Worm (Caenorhabditis elegans): ENCODE data around the gene lido-12.
A peak's percentile ranks its signal among the peaks of the same experiment; 100 is the strongest.

The lido-12 gene

DNA sequence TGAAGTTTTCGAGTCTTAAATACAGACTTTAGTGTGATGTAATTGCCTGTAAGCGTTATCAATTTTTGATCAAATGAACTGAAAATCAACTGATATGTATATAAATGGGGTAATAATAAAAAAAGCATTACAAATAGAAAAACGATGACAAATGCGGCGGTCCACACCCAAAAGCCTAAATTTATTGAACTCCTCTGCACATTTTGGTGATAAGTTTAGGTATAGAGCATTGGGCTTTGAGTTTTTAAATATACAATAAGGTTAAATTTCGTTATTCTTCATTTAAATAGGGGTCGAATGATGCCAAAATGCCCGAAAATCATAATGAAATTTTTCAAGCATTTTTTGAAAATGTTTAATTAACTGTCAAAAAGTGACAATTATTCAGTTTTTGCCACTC lies 14.2 kb downstream of the lido-12 start, which contains the start of gene clec-3:
clec-3 (minus strand) TSS at position 101 of the 400 bp plus-strand sequence.
- no peak for TF ChIP-seq R02D3.7 (tag; optimal IDR thresholded peaks at IDR 0.05)
- no peak for TF ChIP-seq mdl-1 (tag; optimal IDR thresholded peaks at IDR 0.05)
- no peak for TF ChIP-seq ztf-7 (tag; optimal IDR thresholded peaks at IDR 0.05)
- no peak for TF ChIP-seq Y105C5A.15 (GFP tag; IDR thresholded peaks at IDR 0.05)
- TF ChIP-seq nhr-25 (tag; optimal IDR thresholded peaks at IDR 0.05; ENCODE audit: borderline replicate concordance, insufficient read depth), result no peak
- TF ChIP-seq dpl-1 (GFP tag; optimal IDR thresholded peaks at IDR 0.05), result no peak
- no peak for TF ChIP-seq dmd-8 (GFP tag; IDR thresholded peaks at IDR 0.05)
- TF ChIP-seq Y5F2A.4 (GFP tag; optimal IDR thresholded peaks at IDR 0.05), result no peak
- no peak for TF ChIP-seq Y75B8A.6 (GFP tag; IDR thresholded peaks at IDR 0.05)
- TF ChIP-seq F37D6.2 (tag; optimal IDR thresholded peaks at IDR 0.05), result no peak
- TF ChIP-seq ceh-82 (tag; optimal IDR thresholded peaks at IDR 0.05), result no peak
- no peak for TF ChIP-seq cey-2 (tag; optimal IDR thresholded peaks at IDR 0.05; ENCODE audit: borderline replicate concordance, insufficient read depth)
- TF ChIP-seq pqm-1 (tag; optimal IDR thresholded peaks at IDR 0.05), result no peak
- no peak for TF ChIP-seq ZK337.2 (GFP tag; IDR thresholded peaks at IDR 0.05)
- no peak for TF ChIP-seq mdt-29 (GFP tag; IDR thresholded peaks at IDR 0.05)
- no peak for TF ChIP-seq T20F7.1 (GFP tag; optimal IDR thresholded peaks at IDR 0.05)
- TF ChIP-seq dve-1 (tag; optimal IDR thresholded peaks at IDR 0.05; ENCODE audit: insufficient read depth), result no peak
- no peak for TF ChIP-seq zag-1 (tag; optimal IDR thresholded peaks at IDR 0.05)

DNA sequence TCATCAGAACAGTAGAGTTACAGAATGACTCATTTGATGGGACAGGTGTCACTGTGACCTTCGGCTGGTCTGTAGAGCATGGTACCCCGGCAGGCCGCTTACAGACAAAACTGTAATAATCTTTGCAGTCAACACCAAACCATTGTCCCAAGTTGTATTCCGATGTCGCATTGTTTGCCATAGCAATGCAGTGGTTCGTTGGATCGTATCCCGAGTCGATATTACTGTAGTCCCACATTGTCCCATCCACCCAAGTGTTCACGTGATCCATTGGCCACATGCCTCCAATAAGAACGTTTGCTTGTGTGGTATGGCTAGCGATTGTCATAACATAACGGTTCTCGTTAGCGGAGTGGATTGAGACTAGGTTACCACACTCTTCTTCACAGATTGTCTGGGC lies 15.3 kb downstream of the lido-12 start:
- TF ChIP-seq zfp-3 (GFP tag; conservative IDR thresholded peaks at IDR 0.05) (no peak), dmd-9 (GFP tag; IDR thresholded peaks at IDR 0.05) (no peak), F37D6.2 (tag; optimal IDR thresholded peaks at IDR 0.05) (no peak), spr-3 (GFP tag; optimal IDR thresholded peaks at IDR 0.05) (no peak), zip-11 (GFP tag; IDR thresholded peaks at IDR 0.05) (no peak), unc-62 (GFP tag; optimal IDR thresholded peaks at IDR 0.05 in 1 of 2) (peak in 1 of 2 experiments; percentile 91), unc-62 (tag; optimal IDR thresholded peaks at IDR 0.05) (no peak), madf-5 (GFP tag; IDR thresholded peaks at IDR 0.05) (no peak)

DNA sequence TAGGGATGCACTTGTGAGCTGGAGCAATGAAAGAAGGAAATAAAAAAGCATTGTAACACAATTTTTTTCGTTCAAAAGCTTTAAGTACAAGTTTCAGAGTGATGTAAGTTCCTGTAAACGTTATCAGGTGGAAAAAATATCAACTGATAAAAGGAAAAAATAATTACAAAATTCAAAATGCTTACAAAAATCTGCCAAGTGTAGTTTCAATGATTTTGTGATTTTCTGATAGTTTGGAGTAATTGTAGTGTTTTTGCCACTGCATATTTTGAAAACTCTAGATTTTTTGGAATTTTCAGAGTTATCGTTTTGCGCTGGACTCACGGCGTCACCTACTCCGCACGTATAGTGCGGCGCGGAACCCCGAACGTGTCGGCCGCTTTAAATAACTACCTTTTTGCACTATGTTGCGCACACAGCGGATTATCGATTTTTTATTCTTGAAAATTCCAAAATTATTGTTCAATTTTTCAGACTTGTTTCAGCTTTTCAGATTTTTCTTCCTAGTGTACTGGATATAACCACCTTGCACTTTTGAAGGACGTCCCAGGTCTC lies 17.9 kb downstream of the lido-12 start, which contains the start of gene clec-2:
clec-2 (minus strand) TSS at position 51 of the 555 bp plus-strand sequence.
- TF ChIP-seq fos-1 (tag; optimal IDR thresholded peaks at IDR 0.05) (no peak), aha-1 (tag) (peak; percentile 7), spr-1 (tag; optimal IDR thresholded peaks at IDR 0.05) (no peak), dmd-6 (GFP tag; IDR thresholded peaks at IDR 0.05) (no peak), mdt-29 (GFP tag; IDR thresholded peaks at IDR 0.05) (no peak)

- TF ChIP-seq saeg-2 (GFP tag; IDR thresholded peaks at IDR 0.05), result no peak
- TF ChIP-seq nhr-28 (tag; optimal IDR thresholded peaks at IDR 0.05), result peak; percentile 18
- peak; percentile 86 for TF ChIP-seq ceh-20 (GFP tag; IDR thresholded peaks at IDR 0.05)
- 0 out of 2 replicates have a peak, but pooled peaks have one; percentile 8 for TF ChIP-seq dmd-6 (GFP tag; IDR thresholded peaks at IDR 0.05)
- 0 out of 2 replicates have a peak, but pooled peaks have one; percentile 14 for TF ChIP-seq tra-1 (GFP tag; IDR thresholded peaks at IDR 0.05)
- no peak for TF ChIP-seq ztf-7 (tag; optimal IDR thresholded peaks at IDR 0.05)
- peak; percentile 83 for TF ChIP-seq php-3 (GFP tag; IDR thresholded peaks at IDR 0.05)
Observed at ce11 chrII:3024655-3025054, 19.1 kb downstream of the lido-12 start.

ce11 chrII:3028264-3028663 lies 22.7 kb downstream of the lido-12 start:
- no peak for TF ChIP-seq Y5F2A.4 (GFP tag; optimal IDR thresholded peaks at IDR 0.05)
- no peak for TF ChIP-seq pqm-1 (tag; optimal IDR thresholded peaks at IDR 0.05)
- TF ChIP-seq hlh-11 (tag; optimal IDR thresholded peaks at IDR 0.05), result peak; percentile 4
- no peak for TF ChIP-seq mes-2 (tag; optimal IDR thresholded peaks at IDR 0.05; ENCODE audit: poor library complexity, severe bottlenecking)
- TF ChIP-seq hlh-30 (tag; optimal IDR thresholded peaks at IDR 0.05; ENCODE audit: insufficient read depth), result peak; percentile 2
- peak; percentile 37 for TF ChIP-seq aha-1 (tag)
- TF ChIP-seq snpc-4 (tag; optimal IDR thresholded peaks at IDR 0.05), result no peak
- TF ChIP-seq saeg-2 (GFP tag; IDR thresholded peaks at IDR 0.05), result no peak
- TF ChIP-seq zip-2 (tag; optimal IDR thresholded peaks at IDR 0.05), result no peak
- peak; percentile 2 for TF ChIP-seq nhr-28 (tag; optimal IDR thresholded peaks at IDR 0.05)
- no peak for TF ChIP-seq tra-1 (GFP tag; IDR thresholded peaks at IDR 0.05)

All from whole organism, L4 larva.